Fruit fly (Drosophila melanogaster) whole organism, embryonic: ENCODE results near the gene Pisd.

Source experiments
- BtbVII ChIP-seq: fragments of 200-800 bp; sonication (Bioruptor generic); optimal IDR thresholded peaks from 3 replicates; lab custom pipeline; 2017; ENCODE audit warnings: missing biosample characterization, mild to moderate bottlenecking, missing genetic modification characterization
- CG12155 ChIP-seq: fragments of 200-800 bp; sonication (Bioruptor generic); optimal IDR thresholded peaks from 3 replicates; lab custom pipeline; 2016; ENCODE audit warnings: missing biosample characterization, missing genetic modification characterization
- CG12299 ChIP-seq: fragments of 200-800 bp; sonication (Bioruptor generic); optimal IDR thresholded peaks from 2 replicates; lab custom pipeline; 2018; ENCODE audit warnings: missing biosample characterization, mild to moderate bottlenecking, missing genetic modification characterization
- CG12942 ChIP-seq: fragments of 200-800 bp; sonication (Bioruptor generic); optimal IDR thresholded peaks from 3 replicates; lab custom pipeline; 2016; ENCODE audit warnings: missing biosample characterization, missing genetic modification characterization
- CG14441 ChIP-seq: fragments of 200-800 bp; sonication (Bioruptor generic); IDR thresholded peaks from 2 replicates; pipeline ENCODE4 v1.3.6; 2022; ENCODE audit warnings: missing biosample characterization, missing genetic modification characterization
- CG14667 ChIP-seq: fragments of 200-800 bp; sonication (Bioruptor generic); IDR thresholded peaks from 2 replicates; pipeline ENCODE4 v1.3.6; 2022; ENCODE audit warnings: missing biosample characterization, missing genetic modification characterization
- CG15269 ChIP-seq: fragments of 200-800 bp; sonication (Bioruptor generic); optimal IDR thresholded peaks from 2 replicates; lab custom pipeline; 2018; ENCODE audit warnings: missing biosample characterization, mild to moderate bottlenecking, missing genetic modification characterization, moderate library complexity
- CG15479 ChIP-seq: fragments of 200-800 bp; sonication (Bioruptor generic); optimal IDR thresholded peaks from 3 replicates; lab custom pipeline; 2019; ENCODE audit warnings: missing biosample characterization, mild to moderate bottlenecking, missing genetic modification characterization, moderate library complexity
- CG17568 ChIP-seq: fragments of 200-800 bp; sonication (Bioruptor generic); optimal IDR thresholded peaks from 2 replicates; lab custom pipeline; 2018; ENCODE audit warnings: missing biosample characterization, mild to moderate bottlenecking, missing genetic modification characterization, moderate library complexity
- CG17829 ChIP-seq: fragments of 200-800 bp; optimal IDR thresholded peaks from 2 replicates; lab custom pipeline; 2019; ENCODE audit warnings: missing biosample characterization, mild to moderate bottlenecking, missing genetic modification characterization, moderate library complexity
- CG2199 ChIP-seq: fragments of 200-800 bp; sonication (Bioruptor generic); IDR thresholded peaks from 3 replicates; pipeline ENCODE4 v1.3.6; 2022; ENCODE audit warnings: missing biosample characterization, missing genetic modification characterization
- CG2202 ChIP-seq: fragments of 200-800 bp; sonication (Bioruptor generic); optimal IDR thresholded peaks from 2 replicates; lab custom pipeline; 2018; ENCODE audit warnings: missing biosample characterization, mild to moderate bottlenecking, missing genetic modification characterization
- CG30431 ChIP-seq: fragments of 200-800 bp; sonication (Bioruptor generic); optimal IDR thresholded peaks from 2 replicates; lab custom pipeline; 2017; ENCODE audit warnings: missing biosample characterization, missing genetic modification characterization
- CG3847 ChIP-seq: fragments of 200-800 bp; sonication (Bioruptor generic); IDR thresholded peaks from 2 replicates; pipeline ENCODE4 v1.3.6; 2022; ENCODE audit warnings: missing biosample characterization, missing genetic modification characterization
- CG42726 ChIP-seq: fragments of 200-800 bp; sonication (Bioruptor generic); IDR thresholded peaks from 2 replicates; pipeline ENCODE4 v1.3.6; 2022; ENCODE audit warnings: missing biosample characterization, missing genetic modification characterization; ENCODE audit not compliant: partially characterized antibody
- CG6254 ChIP-seq: fragments of 200-800 bp; sonication (Bioruptor generic); optimal IDR thresholded peaks from 3 replicates; lab custom pipeline; 2017; ENCODE audit warnings: mild to moderate bottlenecking, missing biosample characterization, missing genetic modification reagents, missing genetic modification characterization
- CG6654 ChIP-seq: fragments of 200-800 bp; sonication (Bioruptor generic); optimal IDR thresholded peaks from 2 replicates; lab custom pipeline; 2017; ENCODE audit warnings: missing biosample characterization, mild to moderate bottlenecking, missing genetic modification characterization
- CG7271 ChIP-seq: fragments of 200-800 bp; sonication (Bioruptor generic); optimal IDR thresholded peaks from 2 replicates; lab custom pipeline; 2018; ENCODE audit warnings: missing biosample characterization, mild to moderate bottlenecking, missing genetic modification characterization, moderate library complexity
- CG7928 ChIP-seq: fragments of 200-800 bp; sonication (Bioruptor generic); optimal IDR thresholded peaks from 2 replicates; lab custom pipeline; 2017; ENCODE audit warnings: missing biosample characterization, mild to moderate bottlenecking, missing genetic modification characterization
- CrebB ChIP-seq: fragments of 200-800 bp; sonication (Bioruptor generic); optimal IDR thresholded peaks from 3 replicates; lab custom pipeline; 2018; ENCODE audit warnings: missing biosample characterization, mild to moderate bottlenecking, missing genetic modification characterization
- Doc3 ChIP-seq: fragments of 200-800 bp; sonication (Bioruptor generic); IDR thresholded peaks from 3 replicates; pipeline ENCODE4 v1.3.6; 2022; ENCODE audit warnings: missing biosample characterization, missing genetic modification characterization; ENCODE audit not compliant: partially characterized antibody
- Fer2 ChIP-seq: fragments of 200-800 bp; sonication (Bioruptor generic); optimal IDR thresholded peaks from 2 replicates; lab custom pipeline; 2018; ENCODE audit warnings: missing biosample characterization, mild to moderate bottlenecking, missing genetic modification characterization, moderate library complexity
- Fer3 ChIP-seq: fragments of 200-800 bp; sonication (Bioruptor generic); optimal IDR thresholded peaks from 2 replicates; lab custom pipeline; 2018; ENCODE audit warnings: missing biosample characterization, mild to moderate bottlenecking, missing genetic modification characterization, moderate library complexity
- Gug ChIP-seq: fragments of 200-800 bp; sonication (Bioruptor generic); IDR thresholded peaks from 4 replicates; pipeline ENCODE4 v1.3.6; 2022; ENCODE audit warnings: missing biosample characterization, missing genetic modification characterization
- H15 ChIP-seq: fragments of 200-800 bp; sonication (Bioruptor generic); IDR thresholded peaks from 3 replicates; pipeline ENCODE4 v1.3.6; 2022; ENCODE audit warnings: missing biosample characterization, missing genetic modification characterization
- Jarid2 ChIP-seq: fragments of 200-800 bp; sonication (Bioruptor generic); optimal IDR thresholded peaks from 3 replicates; lab custom pipeline; 2017; ENCODE audit warnings: mild to moderate bottlenecking, missing biosample characterization, missing genetic modification reagents, missing genetic modification characterization
- Meics ChIP-seq: fragments of 200-800 bp; sonication (Bioruptor generic); optimal IDR thresholded peaks from 2 replicates; lab custom pipeline; 2017; ENCODE audit warnings: missing biosample characterization, mild to moderate bottlenecking, missing genetic modification characterization
- NC2α ChIP-seq: fragments of 200-800 bp; sonication (Bioruptor generic); optimal IDR thresholded peaks from 2 replicates; lab custom pipeline; 2016; ENCODE audit warnings: missing biosample characterization, missing genetic modification characterization
- Nf-YC ChIP-seq: fragments of 200-800 bp; optimal IDR thresholded peaks from 3 replicates; lab custom pipeline; 2019; ENCODE audit warnings: missing biosample characterization, mild to moderate bottlenecking, missing genetic modification characterization, moderate library complexity
- Sox100B ChIP-seq: fragments of 200-800 bp; sonication (Bioruptor generic); optimal IDR thresholded peaks from 3 replicates; lab custom pipeline; 2018; ENCODE audit warnings: missing biosample characterization, mild to moderate bottlenecking, missing genetic modification characterization
- Sry-β ChIP-seq: fragments of 200-800 bp; sonication (Bioruptor generic); optimal IDR thresholded peaks from 2 replicates; lab custom pipeline; 2018; ENCODE audit warnings: missing biosample characterization, mild to moderate bottlenecking, missing genetic modification characterization, moderate library complexity
- abd-A ChIP-seq: fragments of 200-800 bp; sonication (Bioruptor generic); optimal IDR thresholded peaks from 3 replicates; lab custom pipeline; 2019; ENCODE audit warnings: missing biosample characterization, mild to moderate bottlenecking, missing genetic modification characterization, moderate library complexity
- amos ChIP-seq: fragments of 200-800 bp; sonication (Bioruptor generic); IDR thresholded peaks from 2 replicates; pipeline ENCODE4 v1.3.6; 2022; ENCODE audit warnings: missing biosample characterization, missing genetic modification characterization; ENCODE audit not compliant: partially characterized antibody
- bowl ChIP-seq: fragments of 200-800 bp; sonication (Bioruptor generic); IDR thresholded peaks from 2 replicates; pipeline ENCODE4 v1.3.6; 2022; ENCODE audit warnings: missing biosample characterization, missing genetic modification characterization
- bsh ChIP-seq, 2 experiments: fragments of 200-800 bp; sonication (Bioruptor generic); optimal IDR thresholded peaks; 2 replicates each; lab custom pipeline; 2017 to 2018; ENCODE audit warnings: mild to moderate bottlenecking in 2 of 2, missing biosample characterization in 2 of 2, missing genetic modification characterization in 2 of 2, moderate library complexity in 1 of 2
- caup ChIP-seq: fragments of 200-800 bp; sonication (Bioruptor generic); optimal IDR thresholded peaks from 3 replicates; lab custom pipeline; 2017; ENCODE audit warnings: missing biosample characterization, mild to moderate bottlenecking, missing genetic modification characterization, moderate library complexity; ENCODE audit not compliant: severe bottlenecking
- chinmo ChIP-seq: fragments of 200-800 bp; sonication (Bioruptor generic); IDR thresholded peaks from 4 replicates; pipeline ENCODE4 v1.3.6; 2022; ENCODE audit warnings: missing biosample characterization, missing genetic modification characterization; ENCODE audit not compliant: partially characterized antibody
- chn ChIP-seq: fragments of 200-800 bp; sonication (Bioruptor generic); optimal IDR thresholded peaks from 2 replicates; lab custom pipeline; 2016; ENCODE audit warnings: missing biosample characterization, missing genetic modification characterization
- dmrt99B ChIP-seq: fragments of 200-800 bp; sonication (Bioruptor generic); optimal IDR thresholded peaks from 2 replicates; lab custom pipeline; 2018; ENCODE audit warnings: missing biosample characterization, mild to moderate bottlenecking, missing genetic modification characterization, moderate library complexity
- fd102C ChIP-seq: fragments of 200-800 bp; sonication (Bioruptor generic); optimal IDR thresholded peaks from 2 replicates; lab custom pipeline; 2018; ENCODE audit warnings: missing biosample characterization, mild to moderate bottlenecking, missing genetic modification characterization, moderate library complexity
- fd96Cb ChIP-seq: fragments of 200-800 bp; sonication (Bioruptor generic); optimal IDR thresholded peaks from 2 replicates; lab custom pipeline; 2018; ENCODE audit warnings: missing biosample characterization, mild to moderate bottlenecking, missing genetic modification characterization, moderate library complexity
- hkb ChIP-seq, 2 experiments: fragments of 200-800 bp in 1 of 2; fragments of >200 bp in 1 of 2; sonication (Bioruptor generic) in 1 of 2; IDR thresholded peaks in 1 of 2; optimal IDR thresholded peaks in 1 of 2; 2 replicates each; pipeline versions ENCODE4 v1.3.6 to Lab custom; 2017 to 2022; ENCODE audit warnings: missing biosample characterization in 1 of 2, missing genetic modification characterization in 1 of 2
- jumu ChIP-seq: fragments of 200-800 bp; sonication (Bioruptor generic); optimal IDR thresholded peaks from 3 replicates; lab custom pipeline; 2016; ENCODE audit warnings: missing biosample characterization, missing genetic modification characterization
- lbe ChIP-seq: fragments of 200-800 bp; sonication (Bioruptor generic); optimal IDR thresholded peaks from 2 replicates; lab custom pipeline; 2016; ENCODE audit warnings: missing biosample characterization, mild to moderate bottlenecking, missing genetic modification characterization
- sc ChIP-seq, 3 experiments: fragments of >200 bp in 2 of 3; fragments of 200-800 bp in 1 of 3; sonication (Bioruptor generic) in 1 of 3; optimal IDR thresholded peaks; 2 replicates in 2 of 3; 3 replicates in 1 of 3; lab custom pipeline; 2017; ENCODE audit warnings: mild to moderate bottlenecking in 1 of 3, missing biosample characterization in 1 of 3, missing genetic modification characterization in 1 of 3, missing genetic modification reagents in 1 of 3
- sens ChIP-seq: fragments of 200-800 bp; sonication (Bioruptor generic); peaks from one replicate; lab custom pipeline; 2016; ENCODE audit warnings: missing biosample characterization, missing genetic modification characterization
- tin ChIP-seq: fragments of 200-800 bp; sonication (Bioruptor generic); optimal IDR thresholded peaks from 3 replicates; lab custom pipeline; 2016; ENCODE audit warnings: missing biosample characterization, missing genetic modification characterization
- ttk ChIP-seq: fragments of 200-800 bp; sonication (Bioruptor generic); IDR thresholded peaks from 2 replicates; pipeline ENCODE4 v2.1.2; 2022; ENCODE audit warnings: missing biosample characterization, missing genetic modification characterization

Pisd gene

dm6 chr3R:24051459-24052165, 1.0 kb downstream of the Pisd start (continued):
- TF ChIP-seq BtbVII (GFP tag; lab: Kevin White, UChicago): peak; percentile 49
- TF ChIP-seq CG7271: no peak
- TF ChIP-seq CG17568 (GFP tag; lab: Kevin White, UChicago): no peak
- TF ChIP-seq bsh (GFP tag; optimal IDR thresholded peaks at IDR 0.05; lab: Kevin White, UChicago): no peak
- TF ChIP-seq CG14441 (GFP tag; lab: Robert Waterston, UW): no peak
- no peak for TF ChIP-seq Doc3 (GFP tag; lab: Robert Waterston, UW)
- TF ChIP-seq jumu: no peak
- TF ChIP-seq CG12155 (GFP tag; lab: Kevin White, UChicago): no peak
- TF ChIP-seq ttk (GFP tag; lab: Robert Waterston, UW): peak; percentile 28; the same call in 1 of the 2 replicates
- peak; percentile 83 for TF ChIP-seq Sry-β (GFP tag; lab: Kevin White, UChicago)
- TF ChIP-seq CG12942 (GFP tag; lab: Kevin White, UChicago): no peak
- no peak for TF ChIP-seq fd96Cb (tag; lab: Kevin White, UChicago)
- TF ChIP-seq hkb (optimal IDR thresholded peaks at IDR 0.05; lab: Kevin White, UChicago): no peak
- no peak for TF ChIP-seq hkb (GFP tag; IDR thresholded peaks at IDR 0.05; lab: Robert Waterston, UW)
- TF ChIP-seq CG2202 (tag; lab: Kevin White, UChicago): no peak
- no peak for TF ChIP-seq CG6654 (GFP tag; lab: Kevin White, UChicago)
- TF ChIP-seq CrebB (tag; lab: Kevin White, UChicago): no peak
- peak; percentile 26 for TF ChIP-seq CG17829 (tag; lab: Kevin White, UChicago)
- no peak for TF ChIP-seq CG15269 (tag; lab: Kevin White, UChicago)
- no peak for TF ChIP-seq lbe
- TF ChIP-seq sc (optimal IDR thresholded peaks at IDR 0.05; lab: Kevin White, UChicago): no peak
- no peak for TF ChIP-seq sc (GFP tag; optimal IDR thresholded peaks at IDR 0.05; lab: Kevin White, UChicago)
- TF ChIP-seq CG42726 (GFP tag; lab: Robert Waterston, UW): peak; percentile 38; the same call in 1 of the 2 replicates
- TF ChIP-seq Gug (GFP tag; lab: Robert Waterston, UW): peak; percentile 26; the same call in 1 of the 4 replicates
- TF ChIP-seq CG14667: no peak
- TF ChIP-seq fd102C (GFP tag; lab: Kevin White, UChicago): no peak
- TF ChIP-seq Fer2 (tag; lab: Kevin White, UChicago): no peak
- TF ChIP-seq CG12299: no peak
- TF ChIP-seq CG3847 (GFP tag; lab: Robert Waterston, UW): no peak
- TF ChIP-seq bowl (GFP tag; lab: Robert Waterston, UW): no peak
- no peak for TF ChIP-seq chn
- TF ChIP-seq abd-A (tag; lab: Kevin White, UChicago): peak; percentile 14
- TF ChIP-seq CG6254 (GFP tag; lab: Kevin White, UChicago): no peak
- TF ChIP-seq CG2199 (GFP tag; lab: Robert Waterston, UW): no peak
- no peak for TF ChIP-seq Meics (GFP tag; lab: Kevin White, UChicago)
- TF ChIP-seq tin (GFP tag; lab: Kevin White, UChicago): no peak
- TF ChIP-seq sens: peak; percentile 61
- TF ChIP-seq Nf-YC: peak; percentile 10
- no peak for TF ChIP-seq CG30431 (GFP tag; lab: Kevin White, UChicago)
- TF ChIP-seq chinmo: no peak
- TF ChIP-seq Fer3 (tag; lab: Kevin White, UChicago): no peak
- TF ChIP-seq CG7928 (GFP tag; lab: Kevin White, UChicago): no peak
- TF ChIP-seq Sox100B (GFP tag; lab: Kevin White, UChicago): no peak
- no peak for TF ChIP-seq NC2α (GFP tag; lab: Kevin White, UChicago)
- TF ChIP-seq H15 (GFP tag; lab: Robert Waterston, UW): no peak
- no peak for TF ChIP-seq CG15479 (GFP tag; lab: Kevin White, UChicago)
- no peak for TF ChIP-seq dmrt99B (tag; lab: Kevin White, UChicago)
- peak; percentile 36 for TF ChIP-seq caup (GFP tag; lab: Kevin White, UChicago)
- peak; percentile 46 for TF ChIP-seq Jarid2 (GFP tag; lab: Kevin White, UChicago)
- TF ChIP-seq amos (GFP tag; lab: Robert Waterston, UW): peak; percentile 11; the same call in 1 of the 2 replicates
